Worm (Caenorhabditis elegans) whole organism, L4/young adult: Measurements from ENCODE around the gene sra-36.

Experiments
- W03F9.2 ChIP-seq: fragments of 150-350 bp; optimal IDR thresholded peaks from 2 replicates; lab custom pipeline; 2014; ENCODE audit warnings: missing biosample characterization, missing genetic modification characterization
- dao-5 ChIP-seq: sonication (generic microtip); optimal IDR thresholded peaks from 2 replicates; lab custom pipeline; 2016; ENCODE audit warnings: missing genotype, missing genetic modification characterization, moderate library complexity, missing compliant biosample characterization
- him-1 ChIP-seq: sonication (generic microtip); optimal IDR thresholded peaks from 2 replicates; lab custom pipeline; 2016; ENCODE audit warnings: missing genotype, missing genetic modification reagents, missing genetic modification characterization, missing compliant biosample characterization

Gene sra-36

ce11 chrII:4540631-4541030, at the start of gene sra-36:
TSS of gene sra-36 (minus strand) at chrII:4540731.
- no peak for TF ChIP-seq him-1 (tag; lab: Kevin White, UChicago)
- TF ChIP-seq dao-5 (tag; lab: Kevin White, UChicago): no peak
- TF ChIP-seq W03F9.2 (tag; lab: Kevin White, UChicago): no peak

ce11 chrII:4590086-4590485, 49.6 kb upstream of the sra-36 start:
- TF ChIP-seq W03F9.2 (tag; lab: Kevin White, UChicago) (no peak), him-1 (tag; lab: Kevin White, UChicago) (no peak), dao-5 (tag; lab: Kevin White, UChicago) (no peak)

ce11 chrII:4585327-4585726, 44.8 kb upstream of the sra-36 start:
- no peak for TF ChIP-seq W03F9.2 (tag; lab: Kevin White, UChicago)
- TF ChIP-seq dao-5 (tag; lab: Kevin White, UChicago): no peak
- TF ChIP-seq him-1 (tag; lab: Kevin White, UChicago): no peak

DNA sequence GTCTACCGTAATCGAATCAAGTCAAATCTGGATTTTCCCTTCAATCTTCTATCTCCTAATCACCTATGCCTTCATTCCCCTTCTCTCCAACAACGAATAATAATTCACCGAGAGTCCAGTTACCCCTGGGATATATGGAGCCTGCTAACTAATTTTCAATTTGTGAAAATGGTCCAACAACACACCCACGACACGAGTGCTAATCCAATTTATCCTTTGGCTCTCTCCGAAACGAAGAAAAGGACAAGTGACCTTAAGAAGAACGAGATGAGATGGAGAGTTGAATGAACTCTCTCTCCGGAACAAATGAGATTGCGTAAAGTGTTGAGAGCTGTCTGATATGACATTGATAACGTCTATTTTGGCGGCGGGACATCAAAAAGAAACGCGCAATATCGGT, 43.8 kb upstream of the sra-36 start:
- TF ChIP-seq him-1 (tag; lab: Kevin White, UChicago) (no peak), W03F9.2 (tag; lab: Kevin White, UChicago) (no peak), dao-5 (tag; lab: Kevin White, UChicago) (no peak)

- TF ChIP-seq dao-5 (tag; lab: Kevin White, UChicago) (no peak), W03F9.2 (tag; lab: Kevin White, UChicago) (no peak), him-1 (tag; lab: Kevin White, UChicago) (no peak)
Observed at ce11 chrII:4583203-4583912, 42.8 kb upstream of the sra-36 start.

DNA sequence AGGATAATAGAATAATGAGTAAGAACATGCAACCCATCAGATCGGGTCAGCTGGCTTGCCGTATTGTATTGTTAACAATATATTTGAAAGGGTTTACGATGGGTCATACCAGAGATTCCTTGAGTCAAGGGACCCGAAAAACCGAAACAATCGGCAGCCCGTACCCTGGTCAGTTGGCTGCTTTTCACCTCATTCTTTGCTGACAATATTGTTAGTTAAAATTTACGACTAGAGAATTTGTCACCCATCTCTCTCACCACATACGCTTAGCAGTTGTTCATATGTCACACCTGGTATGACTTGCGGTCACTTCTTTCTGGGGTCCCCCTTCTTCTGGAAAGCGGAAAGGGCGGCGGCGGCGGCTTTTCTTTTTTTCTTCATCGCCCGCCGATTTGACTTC, 40.6 kb upstream of the sra-36 start:
- no peak for TF ChIP-seq W03F9.2 (tag; lab: Kevin White, UChicago)
- no peak for TF ChIP-seq him-1 (tag; lab: Kevin White, UChicago)
- no peak for TF ChIP-seq dao-5 (tag; lab: Kevin White, UChicago)

DNA sequence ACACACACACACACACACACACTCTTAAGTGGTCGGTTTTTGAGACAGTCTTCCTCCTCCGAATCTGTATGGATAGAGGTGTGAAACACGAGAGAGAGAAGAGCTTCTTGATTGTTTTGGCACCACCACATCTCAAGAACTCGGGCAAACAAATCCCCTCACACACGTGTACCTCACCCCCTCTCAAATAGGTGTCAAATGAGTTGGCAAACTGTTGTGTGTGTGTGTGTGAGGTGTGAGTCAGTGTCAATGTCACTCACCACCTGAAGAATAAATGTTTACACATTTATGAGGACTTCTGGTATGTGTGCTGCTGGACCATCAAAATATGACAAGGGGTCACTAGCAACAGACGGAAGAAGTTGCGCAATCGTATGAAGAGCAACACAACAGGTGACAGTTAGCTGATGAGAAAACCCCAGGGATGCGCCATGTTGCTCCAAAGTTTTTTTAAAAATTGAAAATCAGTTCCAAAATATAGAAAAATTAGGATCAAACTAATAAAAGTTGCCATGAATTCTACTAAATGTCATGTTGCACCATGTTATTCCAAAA, 39.5 kb upstream of the sra-36 start:
- no peak for TF ChIP-seq dao-5 (tag; lab: Kevin White, UChicago)

DNA sequence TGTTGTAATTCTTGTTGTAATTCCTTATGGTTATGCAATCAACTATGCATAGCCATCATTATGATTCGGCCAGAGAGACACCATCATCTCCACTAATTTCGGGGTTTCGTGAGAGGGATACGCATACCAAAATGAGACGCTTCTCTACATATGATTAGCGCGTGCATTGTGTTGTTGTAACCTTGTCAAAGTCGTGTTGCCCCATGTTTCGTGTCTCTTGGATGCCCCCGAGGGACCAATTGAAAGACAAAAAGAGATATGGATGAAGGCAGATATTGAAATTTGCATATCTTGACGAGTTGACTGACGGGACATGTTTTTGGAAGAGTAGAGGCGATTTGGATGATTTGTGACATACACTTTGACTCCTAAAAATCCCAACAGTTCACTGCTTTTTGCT, 38.8 kb upstream of the sra-36 start:
- TF ChIP-seq W03F9.2 (tag; lab: Kevin White, UChicago): no peak
- no peak for TF ChIP-seq dao-5 (tag; lab: Kevin White, UChicago)
- no peak for TF ChIP-seq him-1 (tag; lab: Kevin White, UChicago)

DNA sequence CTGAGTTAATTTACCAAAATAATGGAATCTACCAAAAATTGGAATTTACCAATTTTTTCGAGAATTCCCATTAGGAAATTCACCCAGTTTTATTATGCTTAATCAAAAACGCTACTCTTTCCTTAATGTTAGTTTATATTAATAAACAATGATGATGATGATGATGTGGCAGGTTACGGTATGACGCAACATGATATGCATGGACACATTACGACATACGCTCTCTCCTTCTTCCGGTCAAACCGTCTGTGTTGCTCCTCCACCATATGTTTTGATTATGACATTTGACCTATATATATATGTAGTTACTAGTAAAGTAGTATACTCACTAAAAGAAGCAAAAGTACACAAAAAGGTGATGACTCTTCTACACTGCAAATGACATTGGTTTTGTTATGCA, 36.9 kb upstream of the sra-36 start:
- no peak for TF ChIP-seq him-1 (tag; lab: Kevin White, UChicago)
- no peak for TF ChIP-seq dao-5 (tag; lab: Kevin White, UChicago)
- no peak for TF ChIP-seq W03F9.2 (tag; lab: Kevin White, UChicago)

- TF ChIP-seq him-1 (tag; lab: Kevin White, UChicago) (no peak), W03F9.2 (tag; lab: Kevin White, UChicago) (no peak), dao-5 (tag; lab: Kevin White, UChicago) (no peak)
Observed at ce11 chrII:4575579-4575978, 35.0 kb upstream of the sra-36 start.

ce11 chrII:4574658-4575057, 34.1 kb upstream of the sra-36 start:
- TF ChIP-seq him-1 (tag; lab: Kevin White, UChicago) (no peak), W03F9.2 (tag; lab: Kevin White, UChicago) (no peak), dao-5 (tag; lab: Kevin White, UChicago) (no peak)

DNA sequence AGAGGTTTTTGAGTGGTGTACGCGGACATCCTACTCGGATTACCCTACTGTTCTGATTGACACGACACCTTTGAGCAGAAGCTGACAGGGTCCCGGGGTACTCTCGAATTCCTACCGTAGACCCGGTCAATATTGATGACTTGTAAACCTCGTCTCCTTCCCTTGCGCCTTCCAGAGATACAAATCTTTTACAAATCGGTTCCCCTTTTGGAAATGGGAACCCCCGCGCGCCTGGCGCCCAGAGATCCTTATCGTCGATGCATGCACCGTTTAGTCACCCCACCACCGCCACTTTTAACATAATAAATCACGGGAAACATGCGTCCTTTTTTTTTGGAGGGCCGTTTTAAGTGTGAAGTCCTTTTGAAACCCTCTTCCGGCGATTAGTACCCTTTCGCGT, 32.6 kb upstream of the sra-36 start:
- TF ChIP-seq W03F9.2 (tag; lab: Kevin White, UChicago) (no peak), dao-5 (tag; lab: Kevin White, UChicago) (no peak), him-1 (tag; lab: Kevin White, UChicago) (no peak)

DNA sequence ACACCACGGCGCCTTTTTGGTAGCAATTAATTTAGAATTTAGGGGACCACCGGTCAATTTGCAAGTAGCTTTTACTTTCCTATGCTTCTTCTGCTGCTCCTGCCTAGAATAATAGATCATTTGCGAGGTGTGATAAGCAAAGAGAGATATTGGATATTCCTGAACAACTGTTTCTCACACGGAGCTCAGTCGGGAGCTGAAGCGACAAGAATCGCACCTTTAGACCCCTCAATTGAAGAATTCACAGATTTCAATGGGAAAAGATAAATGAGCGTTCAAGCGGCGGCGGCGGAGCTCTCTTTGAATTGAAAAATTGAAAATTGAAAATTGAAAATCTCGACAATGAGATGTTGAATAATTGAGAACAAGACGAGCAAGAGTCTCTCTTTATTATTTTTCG, 32.0 kb upstream of the sra-36 start:
- no peak for TF ChIP-seq W03F9.2 (tag; lab: Kevin White, UChicago)
- TF ChIP-seq dao-5 (tag; lab: Kevin White, UChicago): no peak
- no peak for TF ChIP-seq him-1 (tag; lab: Kevin White, UChicago)

DNA sequence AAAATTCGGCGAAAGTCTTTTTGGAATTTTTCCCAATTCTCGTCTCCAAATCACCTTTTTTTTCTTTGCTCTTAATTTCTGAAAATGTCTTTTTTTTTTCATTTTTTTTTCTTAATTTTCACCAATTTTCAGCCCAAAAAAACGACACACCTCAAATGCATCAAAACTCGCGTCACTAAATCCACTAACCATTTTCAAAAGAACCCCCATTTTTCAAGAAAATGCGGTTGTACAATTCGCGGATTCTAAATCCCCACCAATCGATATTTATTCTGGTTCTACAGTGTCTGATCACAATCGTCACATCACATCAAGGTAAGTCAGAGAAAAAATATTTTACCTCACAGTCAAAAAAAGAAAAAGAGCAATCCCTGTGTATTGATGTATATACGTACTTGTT, 31.3 kb upstream of the sra-36 start, which contains the start of gene vab-1:
Gene vab-1, plus strand, starts transcription at position 133 of the 400 bp plus-strand sequence.
- no peak for TF ChIP-seq him-1 (tag; lab: Kevin White, UChicago)
- no peak for TF ChIP-seq dao-5 (tag; lab: Kevin White, UChicago)
- no peak for TF ChIP-seq W03F9.2 (tag; lab: Kevin White, UChicago)
